Fruit fly (Drosophila melanogaster): Measurements from ENCODE around the gene CG13926.

CG13926 gene

DNA sequence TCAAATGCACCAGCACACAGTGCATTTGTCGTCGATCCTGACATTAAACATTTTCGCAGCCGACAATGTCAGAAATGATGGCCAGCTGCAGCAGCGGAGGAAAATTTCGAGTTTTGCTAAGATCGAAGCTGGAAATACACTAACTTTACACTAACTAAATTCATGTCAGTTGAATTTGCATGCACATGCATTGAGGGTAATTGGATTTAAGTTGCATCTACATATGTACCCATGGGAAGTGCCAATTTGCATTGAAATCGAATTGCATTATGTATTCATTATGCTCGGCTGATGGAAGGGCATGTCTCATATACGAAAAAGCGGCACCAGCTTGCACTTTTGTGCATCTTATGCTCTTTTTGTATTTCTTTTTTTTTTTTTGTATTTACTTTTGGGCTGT, 33.2 kb downstream of the CG13926 start (continued):
- TF ChIP-seq az2 (GFP tag; optimal IDR thresholded peaks at IDR 0.05) (no peak), CG6854 (GFP tag; optimal IDR thresholded peaks at IDR 0.05) (no peak), CG7372 (GFP tag; IDR thresholded peaks at IDR 0.05) (no peak), Sin3A (optimal IDR thresholded peaks at IDR 0.05) (no peak), lmd (GFP tag; IDR thresholded peaks at IDR 0.05) (peak; percentile 66), Poxn (GFP tag; IDR thresholded peaks at IDR 0.05) (no peak), CG34422 (GFP tag; IDR thresholded peaks at IDR 0.05) (no peak), fru (optimal IDR thresholded peaks at IDR 0.05) (no peak), seq (GFP tag; IDR thresholded peaks at IDR 0.05) (no peak), Lim3 (GFP tag; IDR thresholded peaks at IDR 0.05) (no peak), CG17612 (GFP tag; IDR thresholded peaks at IDR 0.05) (no peak), CG17829 (tag; optimal IDR thresholded peaks at IDR 0.05) (peak; percentile 14), HHEX (GFP tag; optimal IDR thresholded peaks at IDR 0.05) (peak; percentile 8), zen (tag; optimal IDR thresholded peaks at IDR 0.05) (no peak), CG3838 (GFP tag; optimal IDR thresholded peaks at IDR 0.05) (no peak), CG1603 (tag; optimal IDR thresholded peaks at IDR 0.05) (peak; percentile 13), CG18619 (GFP tag; optimal IDR thresholded peaks at IDR 0.05) (no peak), CG10979 (tag; optimal IDR thresholded peaks at IDR 0.05) (peak; percentile 24), amos (GFP tag; IDR thresholded peaks at IDR 0.05; ENCODE audit: partially characterized antibody) (no peak), btn (GFP tag; optimal IDR thresholded peaks at IDR 0.05) (no peak), trh (GFP tag; optimal IDR thresholded peaks at IDR 0.05) (no peak), CG5245 (GFP tag; optimal IDR thresholded peaks at IDR 0.05) (peak; percentile 18), Ptx1 (GFP tag; IDR thresholded peaks at IDR 0.05) (peak; percentile 51), CG7987 (GFP tag; optimal IDR thresholded peaks at IDR 0.05) (no peak), nerfin-2 (GFP tag; IDR thresholded peaks at IDR 0.05; ENCODE audit: partially characterized antibody) (no peak), h (optimal IDR thresholded peaks at IDR 0.05) (no peak), CG8281 (tag; optimal IDR thresholded peaks at IDR 0.05) (no peak), NC2β (GFP tag; optimal IDR thresholded peaks at IDR 0.05) (no peak), CG18764 (GFP tag; optimal IDR thresholded peaks at IDR 0.05) (no peak), rib (GFP tag; IDR thresholded peaks at IDR 0.05) (no peak), sens-2 (GFP tag; IDR thresholded peaks at IDR 0.05) (no peak), CG9609 (GFP tag; optimal IDR thresholded peaks at IDR 0.05) (no peak), CG31441 (GFP tag; IDR thresholded peaks at IDR 0.05) (0 out of 2 replicates have a peak, but pooled peaks have one; percentile 31), dimm (GFP tag; IDR thresholded peaks at IDR 0.05) (no peak), dmrt99B (tag; optimal IDR thresholded peaks at IDR 0.05) (peak; percentile 69), B-H2 (GFP tag; optimal IDR thresholded peaks at IDR 0.05) (no peak), CG6683 (GFP tag; optimal IDR thresholded peaks at IDR 0.05) (no peak), gro (GFP tag; optimal IDR thresholded peaks at IDR 0.05) (no peak), peb (GFP tag; IDR thresholded peaks at IDR 0.05) (no peak), CG6254 (GFP tag; optimal IDR thresholded peaks at IDR 0.05) (no peak), CG2116 (GFP tag; optimal IDR thresholded peaks at IDR 0.05) (no peak), ERR (GFP tag; optimal IDR thresholded peaks at IDR 0.05) (no peak), BEAF-32 (GFP tag; optimal IDR thresholded peaks at IDR 0.05) (no peak), Asciz (GFP tag; optimal IDR thresholded peaks at IDR 0.05) (peak; percentile 16), CG10462 (GFP tag; optimal IDR thresholded peaks at IDR 0.05) (no peak), croc (GFP tag; conservative IDR thresholded peaks at IDR 0.05) (peak; percentile 16; the same call in 1 of the 3 replicates), gsb (GFP tag; IDR thresholded peaks at IDR 0.05) (no peak), NFAT (GFP tag; IDR thresholded peaks at IDR 0.05) (no peak), vfl (GFP tag; optimal IDR thresholded peaks at IDR 0.05) (no peak), CG11085 (GFP tag; IDR thresholded peaks at IDR 0.05) (no peak), tap (tag; optimal IDR thresholded peaks at IDR 0.05) (peak; percentile 47), CG10147 (GFP tag; optimal IDR thresholded peaks at IDR 0.05) (no peak), CG7928 (GFP tag; optimal IDR thresholded peaks at IDR 0.05) (no peak)
